Worm (Caenorhabditis elegans) whole organism, L4 larva: ENCODE data around the gene F43G6.17.

Experiments used
- R02D3.7 ChIP-seq: fragments of 150-350 bp; sonication (generic microtip); optimal IDR thresholded peaks from 3 replicates; lab custom pipeline; 2014; ENCODE audit warnings: missing biosample characterization, missing genetic modification characterization
- ceh-32 ChIP-seq: sonication (generic microtip); optimal IDR thresholded peaks from 2 replicates; lab custom pipeline; 2016; ENCODE audit warnings: mild to moderate bottlenecking, missing genetic modification characterization, missing compliant biosample characterization; ENCODE audit not compliant: poor library complexity
- fos-1 ChIP-seq: fragments of 150-350 bp; optimal IDR thresholded peaks from 2 replicates; lab custom pipeline; 2014; ENCODE audit warnings: missing biosample characterization, missing genetic modification characterization
- hmg-1.1 ChIP-seq: fragments of 200-800 bp; sonication (Bioruptor generic); IDR thresholded peaks from 2 replicates; pipeline ENCODE4 v1.3.6; 2022; ENCODE audit warnings: missing genetic modification reagents, missing genetic modification characterization, missing compliant biosample characterization
- mep-1 ChIP-seq: fragments of 150-350 bp; sonication (generic microtip); optimal IDR thresholded peaks from 3 replicates; lab custom pipeline; 2014; ENCODE audit warnings: missing biosample characterization, missing genetic modification characterization
- zfp-2 ChIP-seq: sonication (generic microtip); optimal IDR thresholded peaks from 2 replicates; lab custom pipeline; 2016; ENCODE audit warnings: mild to moderate bottlenecking, missing genetic modification characterization, missing compliant biosample characterization

- TF ChIP-seq fos-1 (tag; lab: Kevin White, UChicago) (no peak), mep-1 (no peak), ceh-32 (tag; lab: Kevin White, UChicago) (no peak), hmg-1.1 (GFP tag; lab: Robert Waterston, UW) (no peak), zfp-2 (no peak), R02D3.7 (tag; lab: Kevin White, UChicago) (no peak)
Observed at ce11 chrII:11806256-11806655, 3.7 kb downstream of the F43G6.17 start, which contains the start of gene jmjd-1.1.
